Fruit fly (Drosophila melanogaster): ENCODE results near the gene CG3744.

dm6 chr3R:24908034-24908433, 31.6 kb upstream of the CG3744 start:
- TF ChIP-seq CG8319 (GFP tag; optimal IDR thresholded peaks at IDR 0.05), result no peak
- TF ChIP-seq pdm3 (GFP tag; optimal IDR thresholded peaks at IDR 0.05), result peak; percentile 11
- TF ChIP-seq CG1621 (tag; optimal IDR thresholded peaks at IDR 0.05), result no peak
- TF ChIP-seq CG11294 (GFP tag; IDR thresholded peaks at IDR 0.05), result peak; percentile 15; the same call in 1 of the 2 replicates
- no peak for TF ChIP-seq CG11902 (GFP tag; optimal IDR thresholded peaks at IDR 0.05)
- TF ChIP-seq net (GFP tag; optimal IDR thresholded peaks at IDR 0.05), result no peak
- TF ChIP-seq fd85E (GFP tag; optimal IDR thresholded peaks at IDR 0.05), result no peak
- TF ChIP-seq Hr39 (GFP tag; optimal IDR thresholded peaks at IDR 0.05), result no peak
- TF ChIP-seq CG7368 (GFP tag; optimal IDR thresholded peaks at IDR 0.05), result no peak
- TF ChIP-seq CG4318 (GFP tag; optimal IDR thresholded peaks at IDR 0.05), result peak; percentile 20

Measured in whole organism, prepupa.